Worm (Caenorhabditis elegans): Measurements from ENCODE around the gene ifp-1.

Gene ifp-1

DNA sequence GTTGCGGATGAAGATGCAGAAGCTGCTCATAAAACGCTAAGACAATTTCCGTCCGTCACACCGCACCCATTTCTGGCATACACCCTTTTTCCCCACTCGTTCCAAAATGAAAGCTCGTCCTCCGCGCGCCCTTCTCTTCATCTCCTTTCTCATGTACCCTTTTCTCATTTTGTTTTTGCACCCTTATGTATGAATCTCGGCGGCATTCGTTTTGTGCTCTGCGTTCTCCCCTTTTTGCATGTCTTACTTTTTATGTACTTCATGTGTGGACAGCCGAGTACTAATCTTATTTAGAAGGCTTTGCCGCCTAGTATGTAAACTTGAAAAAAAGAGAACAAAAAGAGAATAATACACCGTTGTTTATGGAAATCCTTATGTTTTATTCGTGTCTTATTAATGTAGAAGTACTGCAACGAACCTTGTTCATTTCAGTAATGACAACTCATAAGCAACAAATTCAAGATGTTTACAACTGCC, 31.8 kb downstream of the ifp-1 start, which contains the start of gene F34H10.4:
Gene F34H10.4, plus strand, starts transcription at position 427 of the 477 bp plus-strand sequence.
- TF ChIP-seq zim-3 (tag; optimal IDR thresholded peaks at IDR 0.05) (no peak), hsf-1 (GFP tag; IDR thresholded peaks at IDR 0.05) (no peak), egrh-3 (GFP tag; IDR thresholded peaks at IDR 0.05) (no peak), B0019.2 (GFP tag; conservative IDR thresholded peaks at IDR 0.05) (no peak), lag-1 (GFP tag; IDR thresholded peaks at IDR 0.05) (no peak), nhr-27 (tag; optimal IDR thresholded peaks at IDR 0.05) (no peak), ekl-4 (GFP tag; IDR thresholded peaks at IDR 0.05) (no peak), ceh-27 (GFP tag; optimal IDR thresholded peaks at IDR 0.05) (no peak), B0336.3 (GFP tag; IDR thresholded peaks at IDR 0.05) (no peak)

DNA sequence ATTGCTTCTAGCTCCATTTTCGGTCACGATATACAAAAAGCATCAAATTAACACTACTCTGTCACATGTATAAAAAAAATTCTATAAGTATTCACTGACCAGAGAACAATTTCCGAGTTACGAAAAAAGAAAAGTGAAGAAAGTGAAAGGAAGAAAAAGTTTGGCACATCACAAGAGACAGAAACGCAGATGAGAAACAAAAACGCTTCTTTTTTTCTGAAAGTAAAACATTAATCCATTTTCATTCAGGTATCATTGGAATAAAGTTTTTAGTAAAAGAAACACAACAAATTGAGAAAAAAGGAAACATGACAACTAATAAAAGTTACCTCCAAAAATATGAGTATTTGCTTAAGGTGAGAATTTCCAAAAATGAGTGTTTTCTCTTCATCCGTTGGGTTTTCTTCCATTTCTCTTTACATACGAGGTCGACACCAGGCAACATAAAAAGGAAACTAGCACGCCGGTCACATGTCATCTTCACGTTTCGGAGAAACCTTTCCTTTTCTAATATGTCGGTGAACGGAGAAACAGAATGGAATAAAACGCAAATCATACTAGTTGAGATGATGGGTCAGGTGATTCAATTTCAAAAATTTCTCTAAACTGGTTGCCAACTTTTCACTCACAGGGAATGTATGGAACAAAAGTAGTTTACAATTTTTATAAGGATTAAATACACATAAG, 37.1 kb downstream of the ifp-1 start:
- peak; percentile 39 for TF ChIP-seq lin-40 (tag; optimal IDR thresholded peaks at IDR 0.05)
- no peak for TF ChIP-seq nhr-179 (tag; optimal IDR thresholded peaks at IDR 0.05)
- peak; percentile 65 for TF ChIP-seq somi-1 (GFP tag; optimal IDR thresholded peaks at IDR 0.05)
- TF ChIP-seq sdz-38 (tag; optimal IDR thresholded peaks at IDR 0.05): no peak

DNA sequence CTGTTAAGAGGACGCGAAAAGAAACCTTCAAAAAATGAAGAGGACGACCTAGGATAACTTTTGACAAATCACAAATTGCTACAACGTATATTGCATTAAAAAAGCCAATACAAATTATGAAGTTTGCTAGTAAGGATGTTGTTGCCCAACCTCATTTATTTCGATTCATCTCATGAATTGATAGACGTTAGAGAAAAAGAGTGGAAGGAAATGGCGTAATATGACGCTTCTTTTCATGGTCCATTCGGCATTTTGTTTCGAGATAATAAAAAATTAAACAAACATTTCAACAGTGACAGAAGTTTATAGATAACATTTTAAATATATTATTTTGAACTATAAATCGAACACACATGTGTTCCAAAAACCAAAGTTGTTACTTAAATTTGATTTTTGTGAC, 39.1 kb downstream of the ifp-1 start:
- TF ChIP-seq F22D6.2 (tag; optimal IDR thresholded peaks at IDR 0.05) (no peak), attf-5 (GFP tag; optimal IDR thresholded peaks at IDR 0.05) (no peak)

DNA sequence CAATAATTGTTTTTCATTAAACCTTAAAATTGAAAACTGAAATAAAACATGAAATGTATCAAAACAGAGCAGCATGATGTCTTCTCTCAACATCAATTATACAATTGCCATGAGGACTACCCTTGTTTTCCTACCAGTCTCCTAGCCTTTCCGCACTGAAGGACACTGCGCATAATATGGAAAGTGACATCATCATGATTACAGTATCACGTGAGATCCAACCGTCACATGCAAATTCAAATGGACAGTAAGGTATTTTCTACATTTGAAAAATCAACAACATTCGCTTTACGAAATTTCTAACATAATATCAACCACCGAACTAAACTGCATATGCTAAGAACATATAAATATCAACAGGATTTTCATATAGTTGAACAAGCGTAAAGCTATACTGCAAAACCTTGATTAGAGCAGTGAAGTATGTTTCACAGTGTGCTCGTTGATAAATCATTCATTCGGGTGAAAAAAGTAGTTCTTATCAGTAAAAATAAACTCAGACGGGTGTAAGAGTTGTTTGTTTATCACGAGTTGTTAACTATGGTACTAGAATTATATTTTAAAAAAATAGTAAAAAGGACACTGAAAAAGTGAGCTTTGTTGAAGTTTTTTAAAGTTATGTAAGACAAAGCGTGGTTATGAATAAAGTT, 41.0 kb downstream of the ifp-1 start:
- TF ChIP-seq F37B4.10 (GFP tag; IDR thresholded peaks at IDR 0.05): 0 out of 2 replicates have a peak, but pooled peaks have one; percentile 35
- TF ChIP-seq nhr-80 (tag; optimal IDR thresholded peaks at IDR 0.05): peak; percentile 47
- TF ChIP-seq cebp-1 (GFP tag; IDR thresholded peaks at IDR 0.05): no peak
- TF ChIP-seq cebp-1 (tag; optimal IDR thresholded peaks at IDR 0.05): peak; percentile 20
- TF ChIP-seq nhr-179 (tag; optimal IDR thresholded peaks at IDR 0.05): no peak
- peak; percentile 46 for TF ChIP-seq atf-7 (tag; optimal IDR thresholded peaks at IDR 0.05)

DNA sequence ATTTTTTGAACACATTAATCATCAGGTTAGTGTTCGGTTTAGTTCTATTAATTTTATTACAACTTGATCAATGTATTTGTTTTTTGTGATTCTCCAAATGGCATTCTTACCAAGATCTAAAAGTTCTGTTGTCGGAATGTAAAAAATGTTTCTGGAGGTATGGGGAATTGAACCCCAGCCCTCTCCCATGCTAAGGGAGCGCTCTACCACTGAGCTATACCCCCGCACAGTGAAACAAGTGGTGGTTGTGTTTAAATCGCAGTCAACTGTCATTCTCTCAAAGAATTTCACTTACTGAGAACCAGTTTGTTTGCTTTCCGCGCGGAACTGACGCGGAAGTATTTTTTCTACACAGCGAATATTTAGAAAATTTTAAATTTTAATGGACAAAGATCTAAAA, 42.3 kb downstream of the ifp-1 start:
- TF ChIP-seq him-1 (tag; optimal IDR thresholded peaks at IDR 0.05) (peak; percentile 91), F37B4.10 (GFP tag; IDR thresholded peaks at IDR 0.05) (no peak), aptf-3 (GFP tag; IDR thresholded peaks at IDR 0.05) (peak; percentile 93), mcd-1 (GFP tag; IDR thresholded peaks at IDR 0.05) (peak; percentile 40; the same call in 1 of the 2 replicates), rpc-1 (optimal IDR thresholded peaks at IDR 0.05) (peak; percentile 92), rpc-1 (tag; optimal IDR thresholded peaks at IDR 0.05) (peak; percentile 99), ccch-3 (GFP tag; optimal IDR thresholded peaks at IDR 0.05) (peak; percentile 11), sea-2 (GFP tag; IDR thresholded peaks at IDR 0.05) (no peak), bed-2 (GFP tag; IDR thresholded peaks at IDR 0.05) (no peak), cebp-1 (GFP tag; IDR thresholded peaks at IDR 0.05) (no peak), cebp-1 (tag; optimal IDR thresholded peaks at IDR 0.05) (peak; percentile 59), Y53F4B.3 (GFP tag; IDR thresholded peaks at IDR 0.05) (no peak), ceh-40 (GFP tag; IDR thresholded peaks at IDR 0.05) (peak; percentile 90), dox-1 (GFP tag; IDR thresholded peaks at IDR 0.05) (no peak; the same call in 1 of the 2 replicates), egl-44 (GFP tag; IDR thresholded peaks at IDR 0.05) (peak; percentile 87), zfh-2 (GFP tag; conservative IDR thresholded peaks at IDR 0.05) (no peak), madf-10 (tag; optimal IDR thresholded peaks at IDR 0.05) (peak; percentile 55), hmg-1.2 (GFP tag; IDR thresholded peaks at IDR 0.05) (peak; percentile 73), egl-18 (GFP tag; IDR thresholded peaks at IDR 0.05) (no peak), unc-62 (GFP tag; optimal IDR thresholded peaks at IDR 0.05) (no peak), snpc-3.4 (tag; optimal IDR thresholded peaks at IDR 0.05) (peak; percentile 49), Y95B8A.8 (GFP tag; IDR thresholded peaks at IDR 0.05) (0 out of 2 replicates have a peak, but pooled peaks have one; percentile 32), Y56A3A.18 (GFP tag; IDR thresholded peaks at IDR 0.05) (peak; percentile 89), xnd-1 (tag; optimal IDR thresholded peaks at IDR 0.05) (no peak), mes-4 (tag; optimal IDR thresholded peaks at IDR 0.05) (peak; percentile 49)
